Fruit fly (Drosophila melanogaster): ENCODE data around the gene sqz.

The sqz gene

dm6 chr3R:19156670-19157402 is 7.2 kb upstream of the sqz start, which contains the start of gene nanos (continued):
- TF ChIP-seq nerfin-1 (tag; optimal IDR thresholded peaks at IDR 0.05) (peak; percentile 14), Lhr (GFP tag; optimal IDR thresholded peaks at IDR 0.05) (peak; percentile 56), toy (GFP tag; IDR thresholded peaks at IDR 0.05) (peak; percentile 12; the same call in 1 of the 2 replicates), CG2116 (GFP tag; optimal IDR thresholded peaks at IDR 0.05) (peak; percentile 88), fd3F (GFP tag; optimal IDR thresholded peaks at IDR 0.05) (no peak), CG8944 (GFP tag; optimal IDR thresholded peaks at IDR 0.05) (peak; percentile 56), inv (GFP tag; IDR thresholded peaks at IDR 0.05; ENCODE audit: partially characterized antibody) (peak; percentile 99), CG17612 (GFP tag; IDR thresholded peaks at IDR 0.05) (no peak), CG4404 (GFP tag; IDR thresholded peaks at IDR 0.05) (peak; percentile 44; the same call in 1 of the 2 replicates), Gug (GFP tag; IDR thresholded peaks at IDR 0.05) (peak; percentile 81; the same call in 2 of the 4 replicates), run (tag; optimal IDR thresholded peaks at IDR 0.05) (no peak), otp (GFP tag; IDR thresholded peaks at IDR 0.05) (no peak), CG8281 (tag; optimal IDR thresholded peaks at IDR 0.05) (no peak), Eip74EF (GFP tag; optimal IDR thresholded peaks at IDR 0.05) (no peak), croc (GFP tag; conservative IDR thresholded peaks at IDR 0.05) (no peak), fu2 (GFP tag; optimal IDR thresholded peaks at IDR 0.05) (peak; percentile 70), CG7357 (GFP tag; IDR thresholded peaks at IDR 0.05) (no peak), CG31388 (GFP tag; optimal IDR thresholded peaks at IDR 0.05) (no peak), CG10543 (GFP tag; optimal IDR thresholded peaks at IDR 0.05) (peak; percentile 67), CG6175 (GFP tag; IDR thresholded peaks at IDR 0.05) (peak; percentile 75; the same call in 2 of the 3 replicates), Trl (optimal IDR thresholded peaks at IDR 0.05) (no peak), Trl (GFP tag; optimal IDR thresholded peaks at IDR 0.05) (peak; percentile 71), CG3726 (GFP tag; IDR thresholded peaks at IDR 0.05) (0 out of 3 replicates have a peak, but pooled peaks have one; percentile 6), Neu2 (GFP tag; optimal IDR thresholded peaks at IDR 0.05; ENCODE audit: borderline replicate concordance) (no peak), Hr3 (GFP tag; optimal IDR thresholded peaks at IDR 0.05) (peak; percentile 42), ro (GFP tag; IDR thresholded peaks at IDR 0.05) (no peak), CG11723 (GFP tag; optimal IDR thresholded peaks at IDR 0.05) (peak; percentile 48), ap (GFP tag; IDR thresholded peaks at IDR 0.05) (0 out of 2 replicates have a peak, but pooled peaks have one; percentile 7), CG14965 (GFP tag; optimal IDR thresholded peaks at IDR 0.05; ENCODE audit: borderline replicate concordance) (no peak), CG18619 (GFP tag; optimal IDR thresholded peaks at IDR 0.05) (peak; percentile 47), dysf (GFP tag; IDR thresholded peaks at IDR 0.05) (peak; percentile 59; the same call in 2 of the 3 replicates), zfh2 (GFP tag; optimal IDR thresholded peaks at IDR 0.05) (peak; percentile 83), Atf-2 (GFP tag; optimal IDR thresholded peaks at IDR 0.05) (no peak), phol (tag; optimal IDR thresholded peaks at IDR 0.05) (peak; percentile 63), Abd-B (GFP tag; optimal IDR thresholded peaks at IDR 0.05) (no peak), CG4282 (GFP tag; optimal IDR thresholded peaks at IDR 0.05) (peak; percentile 29), Hey (tag; optimal IDR thresholded peaks at IDR 0.05) (peak; percentile 39), row (GFP tag; IDR thresholded peaks at IDR 0.05) (peak; percentile 78)

dm6 chr3R:19157997-19158396 is 6.0 kb upstream of the sqz start:
- TF ChIP-seq CG14667 (GFP tag; IDR thresholded peaks at IDR 0.05), result peak; percentile 32; the same call in 1 of the 2 replicates
- TF ChIP-seq sc (optimal IDR thresholded peaks at IDR 0.05), result no peak
- no peak for TF ChIP-seq sc (GFP tag; optimal IDR thresholded peaks at IDR 0.05)
- TF ChIP-seq bsh (GFP tag; optimal IDR thresholded peaks at IDR 0.05), result peak in 1 of 2 experiments; percentile 13
- no peak for TF ChIP-seq tna (GFP tag; IDR thresholded peaks at IDR 0.05; ENCODE audit: partially characterized antibody)
- TF ChIP-seq dmrt99B (tag; optimal IDR thresholded peaks at IDR 0.05), result peak; percentile 21
- TF ChIP-seq nmo (GFP tag; optimal IDR thresholded peaks at IDR 0.05), result peak; percentile 7
- TF ChIP-seq Ptx1 (GFP tag; IDR thresholded peaks at IDR 0.05), result peak; percentile 28; the same call in 1 of the 2 replicates
- no peak for TF ChIP-seq CG10462 (GFP tag; optimal IDR thresholded peaks at IDR 0.05)
- TF ChIP-seq lilli (GFP tag; optimal IDR thresholded peaks at IDR 0.05), result peak; percentile 19
- peak; percentile 65 for TF ChIP-seq CG10321 (GFP tag; IDR thresholded peaks at IDR 0.05)
- no peak for TF ChIP-seq fd64A (GFP tag; optimal IDR thresholded peaks at IDR 0.05)
- TF ChIP-seq Mrtf (GFP tag; IDR thresholded peaks at IDR 0.05), result no peak
- TF ChIP-seq CG14441 (GFP tag; IDR thresholded peaks at IDR 0.05), result peak; percentile 51; the same call in 1 of the 2 replicates

Data from whole organism, embryonic.